Fruit fly (Drosophila melanogaster): ENCODE results near the gene CG6040.

CG6040 gene

dm6 chr3R:19106452-19106851 lies 9.7 kb downstream of the CG6040 start:
- TF ChIP-seq psq (optimal IDR thresholded peaks at IDR 0.05) (no peak), insv (optimal IDR thresholded peaks at IDR 0.05) (no peak), ttk (optimal IDR thresholded peaks at IDR 0.05) (no peak), Myc (optimal IDR thresholded peaks at IDR 0.05) (no peak), h (optimal IDR thresholded peaks at IDR 0.05) (no peak), Sin3A (optimal IDR thresholded peaks at IDR 0.05) (no peak)

dm6 chr3R:19107058-19107457 lies 10.3 kb downstream of the CG6040 start:
- TF ChIP-seq h (optimal IDR thresholded peaks at IDR 0.05) = no peak
- no peak for TF ChIP-seq Myc (optimal IDR thresholded peaks at IDR 0.05)
- no peak for TF ChIP-seq Sin3A (optimal IDR thresholded peaks at IDR 0.05)
- TF ChIP-seq insv (optimal IDR thresholded peaks at IDR 0.05) = no peak
- no peak for TF ChIP-seq ttk (optimal IDR thresholded peaks at IDR 0.05)
- TF ChIP-seq psq (optimal IDR thresholded peaks at IDR 0.05) = no peak

- no peak for TF ChIP-seq psq (optimal IDR thresholded peaks at IDR 0.05)
Observed at dm6 chr3R:19108126-19108525, 11.4 kb downstream of the CG6040 start.

DNA sequence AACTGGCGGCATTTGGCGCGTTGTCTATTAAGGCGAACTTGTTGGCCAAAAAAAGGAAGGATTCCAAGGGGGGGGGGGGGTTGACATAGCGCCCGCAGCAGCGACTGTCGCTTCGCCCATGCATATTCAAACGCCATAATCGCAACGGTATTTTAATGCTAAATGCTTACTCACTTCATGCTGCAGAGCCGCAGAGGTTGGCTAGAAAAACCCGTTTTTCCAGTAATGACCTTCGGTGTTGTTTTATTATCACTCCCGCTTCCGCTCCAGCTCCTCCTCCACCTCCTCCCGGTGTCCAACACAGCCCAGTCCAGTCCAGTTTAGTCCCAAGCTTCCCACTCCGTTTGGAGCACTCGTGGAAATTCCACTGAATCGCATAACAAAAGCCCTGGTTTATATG lies 14.4 kb downstream of the CG6040 start:
- no peak for TF ChIP-seq Sin3A (optimal IDR thresholded peaks at IDR 0.05)
- TF ChIP-seq psq (optimal IDR thresholded peaks at IDR 0.05) = no peak
- no peak for TF ChIP-seq insv (optimal IDR thresholded peaks at IDR 0.05)
- TF ChIP-seq Myc (optimal IDR thresholded peaks at IDR 0.05) = no peak
- no peak for TF ChIP-seq h (optimal IDR thresholded peaks at IDR 0.05)
- no peak for TF ChIP-seq ttk (optimal IDR thresholded peaks at IDR 0.05)

DNA sequence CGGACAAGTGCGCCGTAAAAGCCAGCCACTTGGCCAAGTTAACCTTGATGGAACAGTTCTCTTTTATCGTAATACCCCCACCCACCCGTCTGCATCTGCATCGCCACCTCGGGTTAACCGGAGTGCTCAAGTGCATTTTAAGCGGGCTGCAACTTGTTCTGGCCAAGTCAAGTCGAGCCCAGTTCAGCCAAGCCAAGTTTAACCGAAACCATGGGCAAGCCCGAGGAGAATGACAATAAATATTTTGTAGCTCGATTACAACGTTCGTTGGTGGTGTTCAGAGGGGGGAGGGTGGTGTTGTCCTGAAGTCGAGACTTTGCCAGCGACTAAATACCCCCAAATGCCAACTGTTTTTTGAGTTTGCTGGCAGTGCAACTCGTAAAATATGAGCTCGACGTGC lies 15.6 kb downstream of the CG6040 start:
- no peak for TF ChIP-seq psq (optimal IDR thresholded peaks at IDR 0.05)

- TF ChIP-seq Myc (optimal IDR thresholded peaks at IDR 0.05) = no peak
- no peak for TF ChIP-seq Sin3A (optimal IDR thresholded peaks at IDR 0.05)
- no peak for TF ChIP-seq psq (optimal IDR thresholded peaks at IDR 0.05)
- TF ChIP-seq insv (optimal IDR thresholded peaks at IDR 0.05) = no peak
- TF ChIP-seq h (optimal IDR thresholded peaks at IDR 0.05) = no peak
- TF ChIP-seq ttk (optimal IDR thresholded peaks at IDR 0.05) = no peak
Observed at dm6 chr3R:19113836-19114235, 17.1 kb downstream of the CG6040 start.

DNA sequence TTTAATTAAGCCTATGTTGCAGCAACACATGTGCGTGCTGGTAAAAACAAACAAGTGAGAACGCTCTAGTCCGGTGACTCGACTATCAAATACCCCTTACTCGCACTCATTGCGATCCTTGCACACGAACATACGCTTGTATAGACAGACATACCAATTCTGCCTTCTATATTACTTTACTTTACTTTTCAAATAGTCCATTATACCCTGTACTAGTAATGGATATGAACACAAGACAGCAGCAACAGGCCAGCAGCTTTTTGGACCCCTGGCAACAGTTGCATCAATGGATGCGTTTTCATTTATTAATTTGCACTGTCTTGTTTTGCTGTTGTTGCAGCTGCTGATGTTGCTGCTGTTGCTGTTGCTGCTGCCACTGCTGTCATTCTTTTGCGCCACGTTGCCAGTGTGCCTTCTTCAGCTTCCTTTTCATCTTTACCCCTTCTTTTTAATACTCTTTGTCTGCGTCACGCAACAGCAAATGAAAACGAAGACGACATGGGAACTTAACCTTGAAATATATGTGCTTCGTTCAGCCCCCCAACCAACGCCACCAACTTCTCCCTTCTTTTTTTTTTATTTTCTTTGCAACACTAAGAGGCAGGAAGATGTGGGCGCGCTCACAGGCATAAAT lies 21.9 kb downstream of the CG6040 start:
- TF ChIP-seq Sin3A (optimal IDR thresholded peaks at IDR 0.05) (no peak), ttk (optimal IDR thresholded peaks at IDR 0.05) (no peak), insv (optimal IDR thresholded peaks at IDR 0.05) (no peak), psq (optimal IDR thresholded peaks at IDR 0.05) (no peak), h (optimal IDR thresholded peaks at IDR 0.05) (no peak), Myc (optimal IDR thresholded peaks at IDR 0.05) (no peak)

DNA sequence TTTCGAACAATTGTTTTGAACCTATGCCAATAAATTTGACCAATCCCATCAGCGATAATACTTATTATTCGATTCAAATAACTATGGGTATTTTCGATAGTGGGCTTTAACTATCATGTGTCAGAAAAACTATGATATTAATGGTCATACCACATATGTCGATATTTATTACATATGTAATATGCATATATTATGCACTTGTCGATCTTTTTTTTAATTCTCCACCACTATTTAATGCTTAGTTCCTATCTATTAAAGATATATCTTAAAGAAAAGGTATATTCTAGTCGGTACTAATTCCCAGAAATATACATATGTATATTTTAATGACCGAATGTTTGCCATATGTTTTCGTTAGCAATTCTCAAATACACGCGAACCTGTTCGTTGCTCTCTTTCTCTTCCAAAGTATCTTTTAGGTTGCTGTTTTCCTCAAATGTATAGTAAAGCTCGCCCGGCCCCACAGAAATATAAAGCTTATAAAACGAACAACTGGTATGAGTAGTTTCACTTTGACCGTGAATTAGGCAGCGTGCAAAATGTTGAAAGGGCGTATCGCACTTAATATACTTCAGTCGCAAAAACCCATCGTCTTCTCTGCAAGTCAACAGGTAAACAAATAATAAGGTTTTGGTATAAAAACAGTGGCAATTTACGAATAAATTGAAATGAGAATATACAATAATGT lies 35.5 kb downstream of the CG6040 start, which contains the start of gene Cyp12a5:
Gene Cyp12a5, plus strand, starts transcription at position 503 of the 688 bp plus-strand sequence.
- TF ChIP-seq h (optimal IDR thresholded peaks at IDR 0.05) (no peak), Sin3A (optimal IDR thresholded peaks at IDR 0.05) (no peak), Myc (optimal IDR thresholded peaks at IDR 0.05) (no peak), insv (optimal IDR thresholded peaks at IDR 0.05) (no peak), ttk (optimal IDR thresholded peaks at IDR 0.05) (no peak), psq (optimal IDR thresholded peaks at IDR 0.05) (no peak)

- TF ChIP-seq psq (optimal IDR thresholded peaks at IDR 0.05) (no peak), Sin3A (optimal IDR thresholded peaks at IDR 0.05) (no peak), ttk (optimal IDR thresholded peaks at IDR 0.05) (no peak), h (optimal IDR thresholded peaks at IDR 0.05) (no peak)
Observed at dm6 chr3R:19134957-19135356, 38.2 kb downstream of the CG6040 start, which contains the start of gene Cyp12a4. Gene Cyp12a4, plus strand, starts transcription at chr3R:19135158.

DNA sequence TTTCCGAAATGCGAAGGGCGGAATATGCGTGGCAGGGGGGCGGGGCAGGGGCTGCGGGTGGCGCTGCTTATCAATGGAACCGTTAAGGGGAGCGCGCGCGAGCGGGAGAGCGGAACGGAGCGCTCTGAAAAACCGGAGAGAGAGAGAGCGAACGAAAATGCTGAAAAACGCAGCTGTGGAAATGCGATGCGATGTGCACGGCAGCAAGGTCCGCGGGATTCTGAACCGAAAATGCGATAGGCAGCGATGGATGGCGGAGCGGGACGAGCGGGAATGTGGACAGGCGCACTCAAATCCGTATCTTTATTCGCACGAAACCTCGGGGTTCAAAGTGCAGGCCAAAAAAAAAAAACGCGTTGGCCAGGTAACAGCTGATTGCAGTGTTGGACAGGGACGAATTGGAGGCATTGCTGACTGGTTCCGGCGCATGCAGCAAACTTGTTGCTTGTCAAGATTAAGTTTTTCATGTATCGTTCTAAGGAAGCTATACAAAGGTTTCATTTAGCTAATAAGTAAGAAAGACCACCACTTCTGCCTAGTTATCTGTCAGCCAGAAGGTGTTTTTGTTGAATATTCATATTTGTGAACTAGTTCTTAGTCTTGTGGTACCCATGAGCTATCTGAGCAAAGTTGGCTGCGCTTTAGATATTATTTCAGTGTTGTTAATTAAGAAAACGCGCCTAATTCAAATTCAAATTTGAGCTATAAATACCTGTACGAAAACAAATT lies 50.9 kb downstream of the CG6040 start, which contains the start of gene Ppcs:
Gene Ppcs, minus strand, starts transcription at position 400 of the 729 bp plus-strand sequence.
- TF ChIP-seq ttk (optimal IDR thresholded peaks at IDR 0.05) = no peak
- no peak for TF ChIP-seq h (optimal IDR thresholded peaks at IDR 0.05)
- TF ChIP-seq insv (optimal IDR thresholded peaks at IDR 0.05) = no peak
- no peak for TF ChIP-seq psq (optimal IDR thresholded peaks at IDR 0.05)
- TF ChIP-seq Myc (optimal IDR thresholded peaks at IDR 0.05) = no peak
- TF ChIP-seq Sin3A (optimal IDR thresholded peaks at IDR 0.05) = no peak

- TF ChIP-seq ttk (optimal IDR thresholded peaks at IDR 0.05) (no peak), h (optimal IDR thresholded peaks at IDR 0.05) (no peak), Sin3A (optimal IDR thresholded peaks at IDR 0.05) (no peak), psq (optimal IDR thresholded peaks at IDR 0.05) (no peak), Myc (optimal IDR thresholded peaks at IDR 0.05) (no peak), insv (optimal IDR thresholded peaks at IDR 0.05) (no peak)
Observed at dm6 chr3R:19150856-19151651, 54.3 kb downstream of the CG6040 start.
